Worm (Caenorhabditis elegans) whole organism, midembryonic: ENCODE data around the gene R04A9.6.

ENCODE experiments used
- T22C8.4 ChIP-seq: fragments of 200-800 bp; sonication (Bioruptor generic); IDR thresholded peaks from 2 replicates; pipeline ENCODE4 v1.3.6; 2022; ENCODE audit warnings: missing genetic modification characterization, missing compliant biosample characterization
- cog-1 ChIP-seq: sonication (generic microtip); optimal IDR thresholded peaks from 2 replicates; lab custom pipeline; 2016; ENCODE audit warnings: missing genetic modification characterization, missing compliant biosample characterization
- flt-1 ChIP-seq: fragments of 200-800 bp; sonication (Bioruptor generic); IDR thresholded peaks from 2 replicates; pipeline ENCODE4 v1.3.6; 2022; ENCODE audit warnings: missing genetic modification characterization, missing compliant biosample characterization
- klf-2 ChIP-seq: fragments of 200-800 bp; sonication (Bioruptor generic); conservative IDR thresholded peaks from 2 replicates; pipeline ENCODE4 v1.3.6; 2022; ENCODE audit warnings: missing genetic modification reagents, missing genetic modification characterization, missing compliant biosample characterization
- med-1 ChIP-seq: sonication (generic microtip); optimal IDR thresholded peaks from 2 replicates; lab custom pipeline; 2017; ENCODE audit warnings: missing genetic modification characterization, mild to moderate bottlenecking, missing compliant biosample characterization, antibody characterized with exemption, missing genetic modification reagents; ENCODE audit not compliant: insufficient read depth
- ref-1 ChIP-seq: fragments of 200-800 bp; sonication (Bioruptor generic); conservative IDR thresholded peaks from 2 replicates; pipeline ENCODE4 v1.3.6; 2022; ENCODE audit warnings: missing genetic modification reagents, missing genetic modification characterization, missing compliant biosample characterization
- tab-1 ChIP-seq: fragments of 200-800 bp; sonication (Bioruptor generic); IDR thresholded peaks from 2 replicates; pipeline ENCODE4 v1.3.6; 2022; ENCODE audit warnings: missing genetic modification characterization, missing compliant biosample characterization
- ztf-23 ChIP-seq: fragments of 200-800 bp; sonication (Bioruptor generic); IDR thresholded peaks from 2 replicates; pipeline ENCODE4 v1.3.6; 2022; ENCODE audit warnings: missing genetic modification reagents, missing genetic modification characterization, missing compliant biosample characterization
- ztf-29 ChIP-seq: fragments of 200-800 bp; sonication (Bioruptor generic); IDR thresholded peaks from 2 replicates; pipeline ENCODE4 v1.3.6; 2022; ENCODE audit warnings: missing genetic modification reagents, missing genetic modification characterization, missing compliant biosample characterization

R04A9.6 gene

DNA sequence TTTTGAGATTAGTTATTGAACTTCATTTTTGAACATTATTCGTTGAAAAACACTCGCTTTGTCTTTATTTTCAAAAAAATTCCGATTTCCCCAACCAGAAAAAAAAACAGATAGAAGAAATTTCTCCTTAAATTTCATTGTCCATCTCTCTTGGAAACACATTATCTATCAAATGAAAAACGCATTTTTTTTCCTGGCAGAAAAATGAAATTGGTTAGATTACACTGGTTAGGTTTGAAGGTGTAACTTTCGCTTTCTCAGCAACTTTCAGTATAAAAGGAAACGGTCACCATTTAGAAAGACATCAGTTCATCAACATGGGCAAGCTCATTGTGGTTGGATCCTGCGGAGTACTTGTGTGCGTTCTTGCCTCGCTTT is 24.0 kb downstream of the R04A9.6 start, which contains the start of gene col-19:
col-19 (plus strand) TSS at position 301 of the 378 bp plus-strand sequence.
- TF ChIP-seq cog-1 (tag; lab: Kevin White, UChicago) (no peak), T22C8.4 (GFP tag; lab: Robert Waterston, UW) (no peak), ztf-23 (no peak), ztf-29 (no peak), ref-1 (GFP tag; lab: Robert Waterston, UW) (no peak), flt-1 (GFP tag; lab: Robert Waterston, UW) (no peak), klf-2 (no peak), med-1 (no peak), tab-1 (GFP tag; lab: Robert Waterston, UW) (no peak)

DNA sequence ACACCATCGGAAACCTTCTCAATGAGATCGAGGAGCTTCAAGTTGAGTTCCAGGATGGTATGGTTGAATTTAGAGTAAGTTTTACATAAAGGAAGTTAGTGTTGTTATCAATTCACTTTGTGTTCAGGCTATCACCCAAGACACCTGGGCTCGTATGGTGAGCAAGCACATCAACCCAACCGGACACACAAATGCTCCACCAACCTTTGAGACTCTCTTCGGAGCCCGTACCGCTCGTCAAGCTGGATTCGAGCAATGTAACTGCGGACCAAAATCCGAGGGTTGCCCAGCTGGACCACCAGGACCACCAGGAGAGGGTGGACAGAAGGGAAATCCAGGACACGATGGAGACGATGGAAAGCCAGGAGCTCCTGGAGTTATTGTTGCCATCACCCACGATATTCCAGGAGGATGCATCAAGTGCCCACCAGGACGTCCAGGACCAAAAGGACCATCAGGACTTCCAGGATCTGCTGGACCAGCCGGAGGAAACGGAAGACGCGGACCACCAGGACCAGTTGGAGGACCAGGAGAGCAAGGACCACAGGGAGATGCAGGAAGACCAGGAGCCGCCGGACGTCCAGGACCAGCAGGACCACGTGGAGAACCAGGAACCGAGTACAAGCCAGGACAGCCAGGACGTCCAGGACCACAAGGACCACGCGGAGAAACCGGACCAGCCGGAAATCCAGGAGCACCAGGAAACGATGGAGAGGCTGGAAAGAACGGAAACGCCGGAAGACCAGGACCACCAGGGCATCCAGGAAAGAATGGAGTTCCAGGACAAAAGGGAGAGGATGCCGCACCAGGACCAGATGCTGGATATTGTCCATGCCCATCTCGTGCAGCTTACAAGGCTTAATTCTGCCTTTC is 24.7 kb downstream of the R04A9.6 start:
- TF ChIP-seq tab-1 (GFP tag; lab: Robert Waterston, UW) (no peak), cog-1 (tag; lab: Kevin White, UChicago) (no peak), T22C8.4 (GFP tag; lab: Robert Waterston, UW) (no peak), ztf-29 (no peak), flt-1 (GFP tag; lab: Robert Waterston, UW) (no peak), ztf-23 (no peak), med-1 (no peak), ref-1 (GFP tag; lab: Robert Waterston, UW) (no peak), klf-2 (no peak)

DNA sequence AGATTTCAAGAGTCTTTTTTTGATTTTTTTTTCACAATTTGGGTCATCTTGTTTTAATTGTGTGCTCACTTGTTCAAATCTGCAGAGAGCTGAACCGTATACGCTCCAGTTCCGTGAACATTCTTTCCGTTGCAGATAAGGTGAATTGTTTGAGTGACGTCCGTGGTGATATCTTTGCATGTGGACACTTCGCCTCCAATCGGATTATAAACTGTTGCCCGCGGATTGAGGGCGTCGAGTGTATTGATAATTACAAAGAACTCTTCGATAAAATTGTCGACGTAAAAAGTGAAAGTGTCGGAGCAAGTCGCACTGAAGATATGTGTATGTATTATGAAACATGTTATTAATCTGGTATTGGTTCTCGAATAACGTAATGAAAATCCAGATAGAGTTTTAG is 26.4 kb downstream of the R04A9.6 start:
- TF ChIP-seq ztf-23 (no peak), ztf-29 (no peak), cog-1 (tag; lab: Kevin White, UChicago) (no peak), flt-1 (GFP tag; lab: Robert Waterston, UW) (no peak), T22C8.4 (GFP tag; lab: Robert Waterston, UW) (no peak), med-1 (no peak), klf-2 (no peak), tab-1 (GFP tag; lab: Robert Waterston, UW) (no peak), ref-1 (GFP tag; lab: Robert Waterston, UW) (no peak)

DNA sequence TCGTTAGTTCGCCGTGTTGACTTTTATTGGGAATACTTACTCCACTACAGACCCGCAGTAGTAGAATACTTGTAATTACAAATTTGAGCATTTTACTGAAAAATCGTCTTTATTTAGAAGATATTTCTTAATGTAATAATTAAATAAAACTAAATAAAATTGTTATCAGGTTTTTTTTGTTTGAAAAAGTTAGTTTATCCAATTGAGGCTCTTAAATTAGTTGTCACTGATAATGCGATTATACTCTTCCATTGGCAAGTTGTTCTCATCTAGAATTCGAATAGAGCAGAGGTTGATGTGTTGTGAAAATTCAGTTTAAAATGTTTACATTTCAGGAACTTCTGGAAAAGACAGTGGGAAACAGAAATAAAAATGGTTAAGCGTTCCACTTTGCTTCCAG is 28.2 kb downstream of the R04A9.6 start, which contains the start of gene ZK1193.2:
ZK1193.2 (minus strand) TSS at position 101 of the 400 bp plus-strand sequence.
- TF ChIP-seq ztf-23 (no peak), cog-1 (tag; lab: Kevin White, UChicago) (no peak), klf-2 (no peak), ref-1 (GFP tag; lab: Robert Waterston, UW) (no peak), T22C8.4 (GFP tag; lab: Robert Waterston, UW) (no peak)

DNA sequence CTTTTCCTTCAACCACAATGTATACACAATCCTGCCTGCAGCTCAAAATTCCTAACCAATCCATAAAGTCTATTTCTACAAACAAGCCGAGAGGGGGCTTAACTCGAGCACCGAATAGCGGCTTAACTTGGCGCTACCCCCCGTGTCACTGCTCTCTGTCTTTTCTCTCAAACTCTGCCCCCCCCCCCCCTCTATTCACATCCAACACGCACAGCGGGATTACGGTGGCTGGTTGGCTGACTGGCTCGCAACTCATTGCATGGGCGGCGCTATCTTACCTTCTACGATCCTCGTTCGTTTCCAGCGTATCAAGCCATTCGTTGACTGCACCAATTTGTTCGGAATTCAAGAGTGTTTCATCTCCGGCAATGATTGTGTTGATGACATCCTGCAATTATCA is 34.2 kb downstream of the R04A9.6 start:
- TF ChIP-seq ztf-29 (0 out of 2 replicates have a peak, but pooled peaks have one; percentile 22), ref-1 (GFP tag; lab: Robert Waterston, UW) (no peak)

DNA sequence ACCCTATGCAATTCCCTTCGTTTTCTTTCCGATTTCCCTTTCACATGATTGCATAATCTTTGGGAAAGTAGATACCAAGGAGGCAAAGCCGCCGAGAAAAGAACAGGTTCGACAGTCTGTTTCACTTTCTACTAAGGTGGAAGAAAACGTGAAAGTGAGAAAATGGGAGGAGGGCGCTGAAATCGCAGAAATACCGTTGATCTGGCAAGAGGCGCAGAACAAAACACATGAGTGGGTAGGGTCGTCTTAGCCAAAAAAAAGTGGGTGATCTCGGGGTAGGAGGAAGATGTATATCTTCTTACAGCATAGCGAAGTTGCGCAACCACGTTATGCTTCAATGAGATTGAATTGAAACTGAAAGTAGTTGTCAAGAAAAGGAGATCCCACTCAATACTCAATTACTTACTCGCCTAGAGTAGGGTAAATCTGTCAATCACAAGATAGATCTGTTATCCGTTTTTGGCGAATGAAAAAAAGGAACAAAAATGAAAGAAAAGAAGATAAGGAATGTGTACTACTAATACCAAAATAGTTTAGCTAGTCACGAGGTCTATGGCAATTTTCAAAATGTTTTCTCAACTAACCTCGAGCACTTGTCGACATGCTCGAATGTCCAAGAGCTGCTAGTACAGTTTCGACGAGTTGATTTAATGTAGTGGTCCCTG is 35.8 kb downstream of the R04A9.6 start:
- TF ChIP-seq ztf-29 (no peak), med-1 (no peak), T22C8.4 (GFP tag; lab: Robert Waterston, UW) (no peak), tab-1 (GFP tag; lab: Robert Waterston, UW) (no peak), cog-1 (tag; lab: Kevin White, UChicago) (no peak), flt-1 (GFP tag; lab: Robert Waterston, UW) (no peak), ztf-23 (no peak), ref-1 (GFP tag; lab: Robert Waterston, UW) (no peak), klf-2 (no peak)

DNA sequence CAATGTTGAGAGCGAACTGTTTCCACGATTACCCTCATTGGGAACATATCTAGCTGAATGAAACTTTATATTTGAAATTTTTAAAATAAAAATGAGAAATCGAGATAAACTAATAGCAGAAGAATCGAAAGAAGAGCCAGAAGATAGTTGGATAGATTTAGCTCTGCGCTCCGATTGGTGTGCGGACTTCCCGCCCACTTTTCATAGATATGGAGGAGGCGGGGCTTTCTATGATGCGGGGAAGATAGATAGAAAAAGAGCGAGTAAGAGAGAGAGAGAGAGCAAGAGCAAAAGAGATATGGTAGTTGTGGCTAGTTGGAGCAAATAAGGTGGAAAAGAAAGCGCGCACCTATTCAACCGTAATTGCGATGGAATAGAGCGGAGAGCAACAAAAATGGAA is 36.4 kb downstream of the R04A9.6 start, which contains the start of gene dve-1:
dve-1 (minus strand) TSS at position 66 of the 400 bp plus-strand sequence.
- TF ChIP-seq ztf-29, result no peak
- no peak for TF ChIP-seq tab-1 (GFP tag; lab: Robert Waterston, UW)
- TF ChIP-seq flt-1 (GFP tag; lab: Robert Waterston, UW), result no peak
- no peak for TF ChIP-seq ztf-23

DNA sequence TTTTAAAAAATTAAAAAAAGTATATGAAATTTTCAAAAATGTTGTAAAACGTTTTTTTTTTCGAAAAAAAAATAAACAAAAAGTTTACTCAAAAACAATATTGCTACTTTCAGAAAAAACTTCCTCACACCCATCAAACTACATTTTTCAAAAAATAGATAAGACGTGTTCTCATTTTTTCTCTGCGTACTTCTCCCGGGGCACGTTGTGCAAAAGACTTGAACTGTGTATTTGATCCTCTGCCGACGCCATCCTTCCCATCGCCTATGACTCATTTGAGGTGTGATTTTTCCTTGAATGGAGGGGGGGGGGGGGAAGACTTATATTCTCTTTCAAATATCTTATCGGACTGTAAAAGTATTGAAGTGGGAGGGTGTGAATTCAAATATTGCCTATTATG is 41.0 kb downstream of the R04A9.6 start:
- TF ChIP-seq T22C8.4 (GFP tag; lab: Robert Waterston, UW) (no peak), flt-1 (GFP tag; lab: Robert Waterston, UW) (no peak), ztf-23 (no peak), tab-1 (GFP tag; lab: Robert Waterston, UW) (no peak), cog-1 (tag; lab: Kevin White, UChicago) (no peak), ztf-29 (no peak), klf-2 (no peak), med-1 (no peak), ref-1 (GFP tag; lab: Robert Waterston, UW) (no peak)

DNA sequence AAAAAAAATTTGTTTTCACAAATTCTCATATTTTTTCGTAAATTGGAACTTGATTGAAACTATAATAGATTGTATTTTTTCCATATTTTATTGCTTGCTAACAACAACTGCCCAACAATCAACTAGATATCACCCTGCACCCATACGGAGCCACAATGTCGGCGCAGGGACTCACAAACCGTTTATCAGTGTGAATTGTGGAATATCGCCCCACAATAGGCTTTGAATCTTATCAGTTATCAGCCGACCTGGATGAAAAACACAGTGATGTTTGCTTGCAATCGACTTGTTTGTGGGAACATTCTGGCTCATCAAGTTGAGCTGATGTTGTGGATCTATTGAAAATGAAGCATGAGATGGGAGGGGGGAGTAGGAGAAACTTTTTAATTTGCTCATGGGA is 41.7 kb downstream of the R04A9.6 start:
- TF ChIP-seq ref-1 (GFP tag; lab: Robert Waterston, UW) (no peak), med-1 (no peak), ztf-29 (no peak), cog-1 (tag; lab: Kevin White, UChicago) (no peak), klf-2 (no peak)

DNA sequence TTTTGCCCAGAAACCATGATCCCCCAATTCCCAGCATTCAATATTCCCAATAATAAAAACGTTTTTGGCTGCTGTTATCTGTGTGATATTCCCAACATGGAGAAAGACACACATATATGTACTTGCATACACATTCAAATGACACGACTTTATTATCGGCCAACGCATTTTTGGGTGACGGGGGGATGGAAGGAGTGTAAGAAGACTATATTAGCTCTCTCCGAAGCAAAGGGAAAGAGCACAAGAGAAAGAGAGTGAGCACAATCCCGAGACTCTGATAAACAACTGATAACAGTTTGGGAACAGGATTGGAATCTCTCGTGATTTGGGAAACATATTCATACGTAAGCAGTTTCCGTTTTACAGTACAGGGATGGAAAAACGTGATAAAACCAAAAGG is 43.1 kb downstream of the R04A9.6 start:
- no peak for TF ChIP-seq cog-1 (tag; lab: Kevin White, UChicago)
- TF ChIP-seq T22C8.4 (GFP tag; lab: Robert Waterston, UW), result no peak
- no peak for TF ChIP-seq ztf-29
- no peak for TF ChIP-seq flt-1 (GFP tag; lab: Robert Waterston, UW)
- no peak for TF ChIP-seq klf-2
- no peak for TF ChIP-seq ref-1 (GFP tag; lab: Robert Waterston, UW)
- no peak for TF ChIP-seq ztf-23
- TF ChIP-seq tab-1 (GFP tag; lab: Robert Waterston, UW), result no peak
- no peak for TF ChIP-seq med-1
